Worm (Caenorhabditis elegans) whole organism, L3 larva: ENCODE results near the gene B0524.5.

Experiments
- R02D3.7 ChIP-seq: fragments of 150-350 bp; optimal IDR thresholded peaks from 2 replicates; lab custom pipeline; 2014; ENCODE audit warnings: missing biosample characterization, missing genetic modification characterization
- ZK546.5 ChIP-seq: sonication (generic microtip); optimal IDR thresholded peaks from 2 replicates; lab custom pipeline; 2017; ENCODE audit warnings: missing biosample characterization, missing genetic modification characterization
- ama-1 ChIP-seq: fragments of 150-350 bp; optimal IDR thresholded peaks from 2 replicates; lab custom pipeline; 2018
- ceh-16 ChIP-seq: sonication (generic microtip); optimal IDR thresholded peaks from 2 replicates; lab custom pipeline; 2017; ENCODE audit warnings: missing biosample characterization, missing genetic modification characterization
- ceh-28 ChIP-seq: fragments of 150-350 bp; optimal IDR thresholded peaks from 2 replicates; lab custom pipeline; 2014; ENCODE audit warnings: missing biosample characterization, missing genetic modification reagents, missing genetic modification characterization
- ceh-82 ChIP-seq: fragments of 150-350 bp; optimal IDR thresholded peaks from 2 replicates; lab custom pipeline; 2014; ENCODE audit warnings: missing biosample characterization, missing genetic modification characterization
- ceh-9 ChIP-seq: sonication (generic microtip); optimal IDR thresholded peaks from 2 replicates; lab custom pipeline; 2018; ENCODE audit warnings: missing biosample characterization, missing genetic modification characterization
- daf-12 ChIP-seq: fragments of 150-350 bp; optimal IDR thresholded peaks from 2 replicates; lab custom pipeline; 2014; ENCODE audit warnings: missing biosample characterization, missing genetic modification reagents, missing genetic modification characterization
- egl-27 ChIP-seq: sonication (generic microtip); optimal IDR thresholded peaks from 4 replicates; lab custom pipeline; 2017; ENCODE audit warnings: missing biosample characterization, missing genetic modification reagents, missing genetic modification characterization
- egl-5 ChIP-seq: fragments of 150-350 bp; optimal IDR thresholded peaks from 2 replicates; lab custom pipeline; 2017; ENCODE audit warnings: missing biosample characterization, missing genetic modification reagents, missing genetic modification characterization, inconsistent platforms
- elt-1 ChIP-seq: fragments of 150-350 bp; optimal IDR thresholded peaks from 2 replicates; lab custom pipeline; 2014; ENCODE audit warnings: missing biosample characterization, missing genetic modification characterization
- elt-2 ChIP-seq: sonication (generic microtip); optimal IDR thresholded peaks from 2 replicates; lab custom pipeline; 2016; ENCODE audit warnings: missing genetic modification reagents, mild to moderate bottlenecking, missing genetic modification characterization, missing compliant biosample characterization
- elt-3 ChIP-seq, 3 experiments: fragments of 150-350 bp in 1 of 3; sonication (generic microtip) in 2 of 3; optimal IDR thresholded peaks; 2 replicates in 2 of 3; 4 replicates in 1 of 3; lab custom pipeline; 2014 to 2017; ENCODE audit warnings: missing biosample characterization in 3 of 3, missing genetic modification characterization in 3 of 3
- eor-1 ChIP-seq, 2 experiments: fragments of 150-350 bp; optimal IDR thresholded peaks; 2 replicates each; lab custom pipeline; 2014 to 2018; ENCODE audit warnings: missing biosample characterization in 2 of 2, missing genetic modification characterization in 2 of 2
- fkh-10 ChIP-seq: sonication (generic microtip); optimal IDR thresholded peaks from 2 replicates; lab custom pipeline; 2017; ENCODE audit warnings: missing biosample characterization, missing genetic modification reagents, missing genetic modification characterization
- fkh-2 ChIP-seq: fragments of 150-350 bp; optimal IDR thresholded peaks from 2 replicates; lab custom pipeline; 2014; ENCODE audit warnings: missing biosample characterization, missing genetic modification reagents, missing genetic modification characterization
- fos-1 ChIP-seq: fragments of 150-350 bp; optimal IDR thresholded peaks from 2 replicates; lab custom pipeline; 2014; ENCODE audit warnings: missing biosample characterization, missing genetic modification characterization
- hmg-11 ChIP-seq: sonication (generic microtip); optimal IDR thresholded peaks from 2 replicates; lab custom pipeline; 2016; ENCODE audit warnings: missing genetic modification characterization, missing compliant biosample characterization
- jun-1 ChIP-seq: fragments of 150-350 bp; optimal IDR thresholded peaks from 2 replicates; lab custom pipeline; 2014; ENCODE audit warnings: missing biosample characterization, missing genetic modification reagents, missing genetic modification characterization
- lin-39 ChIP-seq: fragments of 150-350 bp; optimal IDR thresholded peaks from 2 replicates; lab custom pipeline; 2018; ENCODE audit warnings: missing biosample characterization, missing genetic modification reagents, missing genetic modification characterization
- nhr-11 ChIP-seq: fragments of 150-350 bp; optimal IDR thresholded peaks from 2 replicates; lab custom pipeline; 2014; ENCODE audit warnings: missing biosample characterization, missing genetic modification characterization
- nhr-12 ChIP-seq: fragments of 150-350 bp; optimal IDR thresholded peaks from 2 replicates; lab custom pipeline; 2014; ENCODE audit warnings: missing biosample characterization, missing genetic modification characterization
- nhr-23 ChIP-seq: fragments of 150-350 bp; optimal IDR thresholded peaks from 2 replicates; lab custom pipeline; 2014; ENCODE audit warnings: missing biosample characterization, missing genetic modification reagents, missing genetic modification characterization
- nhr-237 ChIP-seq: fragments of 150-350 bp; optimal IDR thresholded peaks from 2 replicates; lab custom pipeline; 2014; ENCODE audit warnings: missing biosample characterization, missing genetic modification characterization
- nhr-25 ChIP-seq: sonication (generic microtip); optimal IDR thresholded peaks from 2 replicates; lab custom pipeline; 2017; ENCODE audit warnings: missing biosample characterization, missing genetic modification characterization
- nhr-28 ChIP-seq: fragments of 150-350 bp; optimal IDR thresholded peaks from 2 replicates; lab custom pipeline; 2014; ENCODE audit warnings: missing biosample characterization, missing genetic modification characterization
- nhr-43 ChIP-seq: sonication (generic microtip); optimal IDR thresholded peaks from 2 replicates; lab custom pipeline; 2016; ENCODE audit warnings: mild to moderate bottlenecking, missing genetic modification characterization, missing compliant biosample characterization; ENCODE audit not compliant: poor library complexity, severe bottlenecking
- nhr-67 ChIP-seq: fragments of 150-350 bp; optimal IDR thresholded peaks from 2 replicates; lab custom pipeline; 2014; ENCODE audit warnings: missing biosample characterization, missing genetic modification characterization
- nhr-76 ChIP-seq: fragments of 150-350 bp; sonication (generic microtip); optimal IDR thresholded peaks from 5 replicates; lab custom pipeline; 2014; ENCODE audit warnings: missing biosample characterization, missing genetic modification characterization
- nhr-77 ChIP-seq: fragments of 150-350 bp; optimal IDR thresholded peaks from 2 replicates; lab custom pipeline; 2014; ENCODE audit warnings: missing biosample characterization, missing genetic modification characterization
- pqm-1 ChIP-seq: fragments of 150-350 bp; optimal IDR thresholded peaks from 2 replicates; lab custom pipeline; 2017; ENCODE audit warnings: missing biosample characterization, missing genetic modification characterization, inconsistent platforms
- skn-1 ChIP-seq: fragments of 150-350 bp; optimal IDR thresholded peaks from 2 replicates; lab custom pipeline; 2014; ENCODE audit warnings: missing biosample characterization, missing genetic modification characterization
- snpc-4 ChIP-seq: fragments of 150-350 bp; optimal IDR thresholded peaks from 2 replicates; lab custom pipeline; 2014; ENCODE audit warnings: missing biosample characterization, missing genetic modification characterization
- tbx-2 ChIP-seq: sonication (generic microtip); optimal IDR thresholded peaks from 2 replicates; lab custom pipeline; 2016; ENCODE audit warnings: mild to moderate bottlenecking, missing genetic modification characterization, missing compliant biosample characterization
- unc-39 ChIP-seq: sonication (generic microtip); optimal IDR thresholded peaks from 4 replicates; lab custom pipeline; 2017; ENCODE audit warnings: missing biosample characterization, missing genetic modification characterization
- zag-1 ChIP-seq: fragments of 150-350 bp; optimal IDR thresholded peaks from 2 replicates; lab custom pipeline; 2014; ENCODE audit warnings: missing biosample characterization, missing genetic modification characterization
- ztf-11 ChIP-seq: fragments of 150-350 bp; optimal IDR thresholded peaks from 2 replicates; lab custom pipeline; 2014; ENCODE audit warnings: missing biosample characterization, missing genetic modification characterization

B0524.5 gene

DNA sequence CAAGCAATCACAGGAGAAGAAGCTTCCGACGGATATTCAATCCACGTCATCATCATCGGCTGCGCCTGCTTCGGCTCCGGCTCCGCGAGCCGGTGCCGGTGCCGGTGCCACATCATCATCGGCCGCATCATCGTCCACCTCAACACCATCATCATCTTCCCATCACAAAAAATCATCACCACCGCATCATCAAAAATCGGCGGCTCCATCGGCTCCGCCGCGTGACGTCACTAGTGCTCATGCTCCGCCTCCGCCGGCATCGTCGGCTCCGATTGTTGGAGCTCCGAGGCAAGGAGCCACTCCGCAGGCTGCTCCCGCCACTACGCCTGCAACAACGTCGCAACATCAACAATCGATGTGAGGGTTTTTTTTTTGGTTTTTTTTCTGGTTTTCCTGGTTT, 38.3 kb upstream of the B0524.5 start:
- TF ChIP-seq lin-39 (tag; lab: Kevin White, UChicago) (no peak), eor-1 (tag; optimal IDR thresholded peaks at IDR 0.05; lab: Kevin White, UChicago) (no peak), egl-27 (tag; lab: Kevin White, UChicago) (no peak), ZK546.5 (tag; lab: Kevin White, UChicago) (no peak), jun-1 (no peak), nhr-25 (tag; lab: Kevin White, UChicago) (no peak), zag-1 (no peak), ceh-28 (tag; lab: Kevin White, UChicago) (no peak), tbx-2 (tag; lab: Kevin White, UChicago) (no peak), ceh-16 (tag; lab: Kevin White, UChicago) (no peak), nhr-11 (no peak), ama-1 (lab: Kevin White, UChicago) (no peak), fkh-2 (tag; lab: Kevin White, UChicago) (no peak), nhr-67 (tag; lab: Kevin White, UChicago) (no peak)
- TF ChIP-seq, all 47 proteins: peak for 0

DNA sequence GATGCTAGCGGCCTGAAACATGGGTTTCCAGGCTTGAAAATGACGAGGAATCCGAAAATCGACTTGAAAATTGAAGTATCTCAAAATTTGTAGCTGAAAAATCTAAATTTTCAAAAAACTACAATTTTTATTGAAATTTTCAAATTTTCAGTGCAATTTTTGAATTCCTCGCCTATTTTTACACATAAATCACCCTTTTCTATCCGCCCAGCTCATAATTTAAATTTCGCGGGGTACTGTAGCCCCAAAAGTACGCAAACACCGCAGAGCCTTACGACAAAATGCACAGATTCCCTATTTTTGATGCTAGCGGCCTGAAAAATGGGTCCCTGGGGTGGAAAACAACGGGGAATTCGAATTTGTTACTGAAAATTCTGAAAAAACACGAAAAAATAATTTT, 37.8 kb upstream of the B0524.5 start:
- TF ChIP-seq ama-1 (lab: Kevin White, UChicago) (no peak), nhr-28 (tag; lab: Kevin White, UChicago) (no peak), skn-1 (no peak), ceh-16 (tag; lab: Kevin White, UChicago) (no peak), nhr-67 (tag; lab: Kevin White, UChicago) (no peak), snpc-4 (tag; lab: Kevin White, UChicago) (no peak), ceh-28 (tag; lab: Kevin White, UChicago) (no peak), nhr-12 (tag; lab: Kevin White, UChicago) (no peak), nhr-76 (tag; lab: Kevin White, UChicago) (no peak), elt-2 (no peak), nhr-23 (no peak), jun-1 (no peak), elt-1 (tag; lab: Kevin White, UChicago) (no peak), ZK546.5 (tag; lab: Kevin White, UChicago) (no peak), nhr-237 (tag; lab: Kevin White, UChicago) (no peak), daf-12 (no peak)

DNA sequence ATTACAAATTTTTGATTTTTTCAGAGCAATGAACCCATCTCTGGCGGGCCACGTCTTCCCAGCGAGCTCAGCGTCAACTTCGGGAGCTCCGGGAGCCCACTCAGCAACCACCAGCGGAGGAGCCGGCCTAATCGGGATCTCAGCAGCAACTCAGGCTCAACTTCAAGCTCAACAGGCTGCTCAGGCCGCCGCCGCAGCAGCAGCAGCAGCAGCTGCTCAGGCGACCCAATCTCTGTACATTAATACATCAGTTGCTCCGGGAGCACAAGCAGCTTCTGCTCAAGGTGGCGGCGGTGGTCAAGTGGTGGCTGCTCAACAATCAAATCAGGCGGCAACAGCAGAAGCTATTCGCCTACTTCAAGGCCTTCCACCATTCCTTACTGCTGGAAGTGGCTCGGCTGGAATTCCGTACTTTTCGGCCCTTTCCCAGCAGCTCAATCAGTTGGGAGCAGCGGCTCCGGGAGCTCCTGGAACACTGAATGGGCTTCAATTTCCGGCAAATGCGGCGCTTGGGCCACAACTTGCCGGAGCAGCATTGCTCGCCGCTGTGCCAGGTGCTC, 37.1 kb upstream of the B0524.5 start:
- TF ChIP-seq egl-27 (tag; lab: Kevin White, UChicago) (no peak), unc-39 (no peak), lin-39 (tag; lab: Kevin White, UChicago) (no peak), ama-1 (lab: Kevin White, UChicago) (no peak), egl-5 (no peak), ceh-82 (tag; lab: Kevin White, UChicago) (no peak), ztf-11 (no peak)

DNA sequence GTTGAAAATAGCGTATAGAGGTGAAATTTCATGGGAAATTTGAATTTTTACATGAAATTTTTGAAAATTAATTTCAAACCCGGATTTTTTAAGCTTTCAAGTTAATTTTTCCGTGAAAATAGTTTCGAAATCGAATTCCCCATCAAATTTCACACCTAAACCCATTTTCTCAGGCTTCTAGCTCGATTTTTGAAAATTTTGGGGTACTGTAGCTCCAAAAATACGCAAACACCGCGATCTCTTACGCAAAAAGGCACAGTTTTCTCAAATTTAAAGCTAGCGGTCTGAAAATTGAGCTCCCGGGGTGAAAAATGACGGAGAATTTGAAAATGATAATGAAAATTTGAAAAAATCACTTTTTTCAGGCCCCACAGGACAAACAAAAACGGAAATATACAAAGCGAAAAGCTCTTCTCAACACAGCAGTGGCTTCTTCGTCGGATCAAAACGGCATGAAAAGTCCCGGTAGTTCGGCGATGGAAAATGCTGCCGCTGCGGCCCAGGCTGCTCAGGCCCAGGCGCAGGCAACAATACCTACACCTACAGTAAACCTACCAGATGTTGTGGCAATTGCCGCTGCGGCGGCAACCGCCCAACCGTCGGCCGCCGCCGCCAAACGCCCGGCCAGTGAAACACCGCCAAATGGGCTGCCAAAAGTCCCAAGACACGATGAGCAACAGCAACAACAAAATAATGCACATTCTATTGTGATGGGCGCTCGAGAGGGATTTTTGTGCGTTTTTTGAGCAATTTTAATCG, 35.2 kb upstream of the B0524.5 start:
- TF ChIP-seq nhr-67 (tag; lab: Kevin White, UChicago) (no peak), fkh-10 (GFP tag; lab: Kevin White, UChicago) (no peak), skn-1 (no peak), ceh-28 (tag; lab: Kevin White, UChicago) (no peak), nhr-77 (tag; lab: Kevin White, UChicago) (no peak), daf-12 (no peak)

DNA sequence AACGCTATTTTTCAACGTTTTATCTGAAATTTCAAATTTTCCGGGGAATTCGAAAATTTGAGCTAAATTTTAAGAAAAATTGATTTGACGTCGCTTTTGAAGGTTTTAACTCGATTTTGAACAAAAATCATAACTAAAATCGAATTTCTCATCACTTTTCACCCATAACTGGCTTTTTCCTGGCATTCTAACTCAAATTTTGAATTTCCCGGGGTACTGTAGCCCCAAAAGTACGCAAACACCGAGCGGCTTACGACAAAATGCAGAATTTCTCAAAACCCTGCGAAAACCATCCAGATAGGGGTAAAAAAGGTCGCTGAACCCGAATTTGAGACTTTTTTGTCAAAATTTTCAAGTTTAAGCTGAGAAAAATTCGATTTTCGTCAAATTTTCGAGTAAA, 33.5 kb upstream of the B0524.5 start:
- TF ChIP-seq ceh-82 (tag; lab: Kevin White, UChicago) (no peak), elt-2 (no peak), fkh-2 (tag; lab: Kevin White, UChicago) (no peak), ceh-16 (tag; lab: Kevin White, UChicago) (no peak), nhr-23 (no peak), egl-5 (no peak), nhr-43 (tag; lab: Kevin White, UChicago) (no peak), snpc-4 (tag; lab: Kevin White, UChicago) (no peak), elt-3 (tag; optimal IDR thresholded peaks at IDR 0.05; lab: Kevin White, UChicago) (no peak), nhr-77 (tag; lab: Kevin White, UChicago) (no peak), hmg-11 (tag; lab: Kevin White, UChicago) (no peak), pqm-1 (tag; lab: Kevin White, UChicago) (no peak), nhr-67 (tag; lab: Kevin White, UChicago) (no peak), skn-1 (no peak), ceh-9 (no peak), R02D3.7 (tag; lab: Kevin White, UChicago) (no peak), nhr-11 (no peak), fos-1 (tag; lab: Kevin White, UChicago) (no peak)
